Worm (Caenorhabditis elegans): ENCODE results near the gene pgm-1.

ce11 chrII:4857086-4857485, 32.2 kb upstream of the pgm-1 start:
- TF ChIP-seq elt-4 (tag; optimal IDR thresholded peaks at IDR 0.05) (no peak), eyg-1 (tag; optimal IDR thresholded peaks at IDR 0.05) (no peak)

All from whole organism, late embryonic.